Fruit fly (Drosophila melanogaster): ENCODE results near the gene Hpr1.
A peak's percentile ranks its signal among the peaks of the same experiment; 100 is the strongest.

Hpr1 gene

dm6 chr3R:5821243-5821642 lies at the start of gene Hpr1:
Hpr1 (minus strand) TSS chr3R:5821440.
- TF ChIP-seq acj6 (GFP tag; optimal IDR thresholded peaks at IDR 0.05): no peak
- TF ChIP-seq dac (GFP tag; optimal IDR thresholded peaks at IDR 0.05): no peak
- peak; percentile 61 for TF ChIP-seq Eip78C (GFP tag)
- no peak for TF ChIP-seq achi (GFP tag; optimal IDR thresholded peaks at IDR 0.05)
- TF ChIP-seq CG3919 (GFP tag; optimal IDR thresholded peaks at IDR 0.05): no peak
- no peak for TF ChIP-seq CG11762 (GFP tag; optimal IDR thresholded peaks at IDR 0.05; ENCODE audit: insufficient read depth)
- no peak for TF ChIP-seq Sox102F (GFP tag; optimal IDR thresholded peaks at IDR 0.05)
- no peak for TF ChIP-seq spab (GFP tag; optimal IDR thresholded peaks at IDR 0.05)
- TF ChIP-seq cyc (GFP tag; optimal IDR thresholded peaks at IDR 0.05): no peak

- TF ChIP-seq esn (GFP tag; optimal IDR thresholded peaks at IDR 0.05): peak; percentile 46
- TF ChIP-seq Eip78C (GFP tag): peak; percentile 58
- TF ChIP-seq OdsH (GFP tag; optimal IDR thresholded peaks at IDR 0.05): peak; percentile 25
- peak; percentile 34; the same call in 1 of the 2 replicates for TF ChIP-seq CG15336 (GFP tag; IDR thresholded peaks at IDR 0.05)
- TF ChIP-seq CG32006 (GFP tag; optimal IDR thresholded peaks at IDR 0.05): no peak
- TF ChIP-seq cyc (GFP tag; optimal IDR thresholded peaks at IDR 0.05): peak; percentile 54
- no peak for TF ChIP-seq CG6792 (GFP tag; optimal IDR thresholded peaks at IDR 0.05)
- TF ChIP-seq lz (GFP tag; optimal IDR thresholded peaks at IDR 0.05): peak; percentile 42
- no peak for TF ChIP-seq Ets96B (tag; optimal IDR thresholded peaks at IDR 0.05)
- TF ChIP-seq Lpt (GFP tag; optimal IDR thresholded peaks at IDR 0.05): no peak
- no peak for TF ChIP-seq Blimp-1 (GFP tag; optimal IDR thresholded peaks at IDR 0.05)
- no peak for TF ChIP-seq dac (GFP tag; optimal IDR thresholded peaks at IDR 0.05)
- TF ChIP-seq fd85E (GFP tag; optimal IDR thresholded peaks at IDR 0.05): no peak
- TF ChIP-seq CG6163 (GFP tag; IDR thresholded peaks at IDR 0.05): peak; percentile 50; the same call in 1 of the 3 replicates
- TF ChIP-seq Hr38 (GFP tag; optimal IDR thresholded peaks at IDR 0.05): no peak
- TF ChIP-seq CG7368 (GFP tag; optimal IDR thresholded peaks at IDR 0.05): no peak
- TF ChIP-seq Gug (GFP tag; IDR thresholded peaks at IDR 0.05): no peak
- peak; percentile 34 for TF ChIP-seq dsx (GFP tag; optimal IDR thresholded peaks at IDR 0.05; ENCODE audit: poor library complexity, severe bottlenecking)
- no peak for TF ChIP-seq CG10669 (GFP tag; optimal IDR thresholded peaks at IDR 0.05)
- TF ChIP-seq CG6808 (GFP tag; optimal IDR thresholded peaks at IDR 0.05): peak; percentile 5
- TF ChIP-seq topi (GFP tag; optimal IDR thresholded peaks at IDR 0.05): peak; percentile 40
- TF ChIP-seq svp (GFP tag): peak; percentile 83
- peak; percentile 23 for TF ChIP-seq CG34406 (GFP tag; optimal IDR thresholded peaks at IDR 0.05)
- peak; percentile 21 for TF ChIP-seq CG1621 (tag; optimal IDR thresholded peaks at IDR 0.05)
- no peak for TF ChIP-seq CG6854 (GFP tag; optimal IDR thresholded peaks at IDR 0.05)
- TF ChIP-seq CG4318 (GFP tag; optimal IDR thresholded peaks at IDR 0.05): no peak
- no peak for TF ChIP-seq CG11294 (GFP tag; IDR thresholded peaks at IDR 0.05)
- peak; percentile 41 for TF ChIP-seq CG31627 (GFP tag; optimal IDR thresholded peaks at IDR 0.05)
- no peak for TF ChIP-seq Sox102F (GFP tag; optimal IDR thresholded peaks at IDR 0.05)
- peak; percentile 77 for TF ChIP-seq Sox14 (GFP tag; optimal IDR thresholded peaks at IDR 0.05)
- peak; percentile 15 for TF ChIP-seq Ets21C (GFP tag; optimal IDR thresholded peaks at IDR 0.05)
- TF ChIP-seq Eip93F (GFP tag; optimal IDR thresholded peaks at IDR 0.05): no peak
- peak in 1 of 2 experiments; percentile 3 for TF ChIP-seq ss (GFP tag; optimal IDR thresholded peaks at IDR 0.05)
- no peak for TF ChIP-seq Hr4 (GFP tag; optimal IDR thresholded peaks at IDR 0.05)
- TF ChIP-seq Met (GFP tag; optimal IDR thresholded peaks at IDR 0.05): peak; percentile 44
- TF ChIP-seq CG10631 (GFP tag; optimal IDR thresholded peaks at IDR 0.05): peak; percentile 23
- peak; percentile 49 for TF ChIP-seq CG3919 (GFP tag; optimal IDR thresholded peaks at IDR 0.05)
- TF ChIP-seq pdm3 (GFP tag; optimal IDR thresholded peaks at IDR 0.05): peak; percentile 11
- peak; percentile 19 for TF ChIP-seq CG3032 (tag; optimal IDR thresholded peaks at IDR 0.05)
- no peak for TF ChIP-seq CG11762 (GFP tag; optimal IDR thresholded peaks at IDR 0.05; ENCODE audit: insufficient read depth)
- TF ChIP-seq Smox (GFP tag; optimal IDR thresholded peaks at IDR 0.05): peak; percentile 27
- TF ChIP-seq CG11902 (GFP tag; optimal IDR thresholded peaks at IDR 0.05): no peak
- no peak for TF ChIP-seq acj6 (GFP tag; optimal IDR thresholded peaks at IDR 0.05)
- TF ChIP-seq CG6276 (GFP tag; optimal IDR thresholded peaks at IDR 0.05): no peak
- no peak for TF ChIP-seq CG8119 (GFP tag; IDR thresholded peaks at IDR 0.05)
- TF ChIP-seq eg (GFP tag; IDR thresholded peaks at IDR 0.05): peak; percentile 21; the same call in 1 of the 3 replicates
Measured at dm6 chr3R:5862032-5862641, 40.9 kb upstream of the Hpr1 start, which contains the start of gene CG2017. CG2017 (minus strand) TSS chr3R:5862405.

All from whole organism, prepupa.